Worm (Caenorhabditis elegans) whole organism, late embryonic: Measurements from ENCODE around the gene lin-33.

Source experiments
- C08G9.2 ChIP-seq: sonication (generic microtip); optimal IDR thresholded peaks from 2 replicates; lab custom pipeline; 2016; ENCODE audit warnings: mild to moderate bottlenecking, missing genetic modification characterization, moderate library complexity, missing compliant biosample characterization
- C38D4.7 ChIP-seq: fragments of 200-800 bp; sonication (Bioruptor generic); optimal IDR thresholded peaks from 2 replicates; lab custom pipeline; 2018; ENCODE audit warnings: mild to moderate bottlenecking, missing genetic modification characterization, moderate library complexity, missing compliant biosample characterization
- F13H6.1 ChIP-seq: sonication (generic microtip); optimal IDR thresholded peaks from 2 replicates; lab custom pipeline; 2016; ENCODE audit warnings: missing genetic modification characterization, missing compliant biosample characterization
- K02D7.2 ChIP-seq: sonication (generic microtip); optimal IDR thresholded peaks from 2 replicates; lab custom pipeline; 2017; ENCODE audit warnings: mild to moderate bottlenecking, missing genetic modification characterization, missing compliant biosample characterization
- K09A11.1 ChIP-seq: sonication (generic microtip); optimal IDR thresholded peaks from 2 replicates; lab custom pipeline; 2017; ENCODE audit warnings: antibody characterized with exemption, mild to moderate bottlenecking, missing genetic modification characterization, missing compliant biosample characterization; ENCODE audit not compliant: insufficient read depth
- ahr-1 ChIP-seq: sonication (generic microtip); optimal IDR thresholded peaks from 2 replicates; lab custom pipeline; 2016; ENCODE audit warnings: missing genetic modification characterization, missing compliant biosample characterization
- ama-1 ChIP-seq: fragments of 150-350 bp; optimal IDR thresholded peaks from 2 replicates; lab custom pipeline; 2014
- ceh-18 ChIP-seq: sonication (generic microtip); optimal IDR thresholded peaks from 2 replicates; lab custom pipeline; 2016; ENCODE audit warnings: missing genetic modification characterization, missing compliant biosample characterization
- ceh-19 ChIP-seq: fragments of 200-800 bp; sonication (Bioruptor generic); optimal IDR thresholded peaks from 2 replicates; lab custom pipeline; 2018; ENCODE audit warnings: mild to moderate bottlenecking, missing genetic modification characterization, missing compliant biosample characterization
- ceh-30 ChIP-seq: fragments of 150-350 bp; optimal IDR thresholded peaks from 2 replicates; lab custom pipeline; 2014; ENCODE audit warnings: missing biosample characterization, missing genetic modification characterization
- ceh-34 ChIP-seq: sonication (generic microtip); optimal IDR thresholded peaks from 2 replicates; lab custom pipeline; 2016; ENCODE audit warnings: mild to moderate bottlenecking, missing genetic modification characterization, missing compliant biosample characterization
- ceh-45 ChIP-seq: fragments of 200-800 bp; sonication (Bioruptor generic); IDR thresholded peaks from 2 replicates; pipeline ENCODE4 v1.3.6; 2022; ENCODE audit warnings: missing genetic modification reagents, missing genetic modification characterization, missing compliant biosample characterization
- ceh-6 ChIP-seq: fragments of 200-800 bp; sonication (Bioruptor generic); optimal IDR thresholded peaks from 2 replicates; lab custom pipeline; 2018; ENCODE audit warnings: mild to moderate bottlenecking, missing genetic modification characterization, missing compliant biosample characterization
- che-1 ChIP-seq: sonication (generic microtip); optimal IDR thresholded peaks from 2 replicates; lab custom pipeline; 2016; ENCODE audit warnings: mild to moderate bottlenecking, missing genetic modification characterization, missing compliant biosample characterization
- dve-1 ChIP-seq: sonication (generic microtip); optimal IDR thresholded peaks from 2 replicates; lab custom pipeline; 2017; ENCODE audit warnings: antibody characterized with exemption, mild to moderate bottlenecking, missing genetic modification characterization, missing compliant biosample characterization
- elt-2 ChIP-seq: sonication (generic microtip); optimal IDR thresholded peaks from 2 replicates; lab custom pipeline; 2016; ENCODE audit warnings: missing genetic modification reagents, missing genetic modification characterization, missing compliant biosample characterization
- elt-4 ChIP-seq: sonication (generic microtip); optimal IDR thresholded peaks from 2 replicates; lab custom pipeline; 2016; ENCODE audit warnings: missing genetic modification characterization, missing compliant biosample characterization
- eyg-1 ChIP-seq: sonication (generic microtip); optimal IDR thresholded peaks from 2 replicates; lab custom pipeline; 2016; ENCODE audit warnings: missing genotype, missing genetic modification characterization, missing compliant biosample characterization
- fkh-10 ChIP-seq: fragments of 150-350 bp; optimal IDR thresholded peaks from 2 replicates; lab custom pipeline; 2014; ENCODE audit warnings: missing biosample characterization, missing genetic modification reagents, missing genetic modification characterization
- fkh-6 ChIP-seq: sonication (generic microtip); optimal IDR thresholded peaks from 2 replicates; lab custom pipeline; 2016; ENCODE audit warnings: missing genetic modification characterization, missing compliant biosample characterization
- hlh-13 ChIP-seq: fragments of 200-800 bp; sonication (Bioruptor generic); optimal IDR thresholded peaks from 2 replicates; lab custom pipeline; 2018; ENCODE audit warnings: mild to moderate bottlenecking, missing genetic modification characterization, missing compliant biosample characterization
- hlh-15 ChIP-seq: sonication (generic microtip); optimal IDR thresholded peaks from 2 replicates; lab custom pipeline; 2016; ENCODE audit warnings: missing genetic modification characterization, missing compliant biosample characterization
- hlh-30 ChIP-seq: sonication (generic microtip); optimal IDR thresholded peaks from 2 replicates; lab custom pipeline; 2017; ENCODE audit warnings: antibody characterized with exemption, missing genetic modification characterization, missing compliant biosample characterization; ENCODE audit not compliant: insufficient read depth
- hlh-8 ChIP-seq: sonication (generic microtip); optimal IDR thresholded peaks from 2 replicates; lab custom pipeline; 2016; ENCODE audit warnings: missing genotype, missing genetic modification characterization, missing compliant biosample characterization
- lin-11 ChIP-seq: fragments of 200-800 bp; sonication (Bioruptor generic); optimal IDR thresholded peaks from 2 replicates; lab custom pipeline; 2018; ENCODE audit warnings: mild to moderate bottlenecking, missing genetic modification characterization, missing compliant biosample characterization
- nfya-1 ChIP-seq: sonication (generic microtip); optimal IDR thresholded peaks from 2 replicates; lab custom pipeline; 2017; ENCODE audit warnings: missing genetic modification characterization, mild to moderate bottlenecking, missing compliant biosample characterization, antibody characterized with exemption, moderate library complexity
- nhr-11 ChIP-seq: fragments of 150-350 bp; optimal IDR thresholded peaks from 2 replicates; lab custom pipeline; 2014; ENCODE audit warnings: missing biosample characterization, missing genetic modification characterization
- nhr-232 ChIP-seq: sonication (generic microtip); optimal IDR thresholded peaks from 2 replicates; lab custom pipeline; 2016; ENCODE audit warnings: missing genetic modification characterization, missing compliant biosample characterization
- odd-2 ChIP-seq: sonication (generic microtip); optimal IDR thresholded peaks from 2 replicates; lab custom pipeline; 2017; ENCODE audit warnings: antibody characterized with exemption, mild to moderate bottlenecking, missing genetic modification characterization, missing compliant biosample characterization
- pag-3 ChIP-seq: sonication (generic microtip); optimal IDR thresholded peaks from 2 replicates; lab custom pipeline; 2016; ENCODE audit warnings: missing compliant biosample characterization, missing genetic modification characterization, borderline replicate concordance
- pax-1 ChIP-seq: fragments of 150-350 bp; optimal IDR thresholded peaks from 2 replicates; lab custom pipeline; 2014; ENCODE audit warnings: missing biosample characterization, missing genetic modification characterization
- pha-2 ChIP-seq: sonication (generic microtip); optimal IDR thresholded peaks from 2 replicates; lab custom pipeline; 2017; ENCODE audit warnings: mild to moderate bottlenecking, missing genetic modification characterization, missing compliant biosample characterization
- pqm-1 ChIP-seq: sonication (generic microtip); optimal IDR thresholded peaks from 2 replicates; lab custom pipeline; 2016; ENCODE audit warnings: missing genetic modification characterization, missing compliant biosample characterization
- pros-1 ChIP-seq: fragments of 150-350 bp; optimal IDR thresholded peaks from 2 replicates; lab custom pipeline; 2014; ENCODE audit warnings: missing biosample characterization, missing genetic modification reagents, missing genetic modification characterization
- rnt-1 ChIP-seq: sonication (generic microtip); optimal IDR thresholded peaks from 2 replicates; lab custom pipeline; 2016; ENCODE audit warnings: missing genetic modification characterization, missing compliant biosample characterization
- sox-2 ChIP-seq: fragments of 200-800 bp; sonication (Bioruptor generic); IDR thresholded peaks from 2 replicates; pipeline ENCODE4 v1.3.6; 2022; ENCODE audit warnings: missing genetic modification reagents, missing genetic modification characterization, missing compliant biosample characterization
- syd-9 ChIP-seq: sonication (generic microtip); optimal IDR thresholded peaks from 2 replicates; lab custom pipeline; 2016; ENCODE audit warnings: mild to moderate bottlenecking, missing genetic modification characterization, moderate library complexity, missing compliant biosample characterization
- tbx-2 ChIP-seq: sonication (generic microtip); optimal IDR thresholded peaks from 2 replicates; lab custom pipeline; 2016; ENCODE audit warnings: missing genetic modification characterization, missing compliant biosample characterization
- tbx-7 ChIP-seq: sonication (generic microtip); optimal IDR thresholded peaks from 2 replicates; lab custom pipeline; 2016; ENCODE audit warnings: missing genotype, missing genetic modification characterization, missing compliant biosample characterization
- ttx-3 ChIP-seq: sonication (generic microtip); optimal IDR thresholded peaks from 2 replicates; lab custom pipeline; 2016; ENCODE audit warnings: missing genetic modification reagents, missing genetic modification characterization, missing compliant biosample characterization
- unc-3 ChIP-seq, 2 experiments: fragments of 200-800 bp in 1 of 2; sonication (Bioruptor generic) in 1 of 2; sonication (generic microtip) in 1 of 2; conservative IDR thresholded peaks in 1 of 2; optimal IDR thresholded peaks in 1 of 2; 2 replicates each; pipeline versions ENCODE4 v1.3.6 to Lab custom; 2016 to 2022; ENCODE audit warnings: missing compliant biosample characterization in 2 of 2, missing genetic modification characterization in 2 of 2, missing genetic modification reagents in 1 of 2
- unc-42 ChIP-seq: sonication (generic microtip); optimal IDR thresholded peaks from 2 replicates; lab custom pipeline; 2016; ENCODE audit warnings: missing genotype, missing genetic modification characterization, missing compliant biosample characterization
- ztf-16 ChIP-seq: sonication (generic microtip); optimal IDR thresholded peaks from 2 replicates; lab custom pipeline; 2017; ENCODE audit warnings: missing genetic modification characterization, missing compliant biosample characterization

lin-33 gene

DNA sequence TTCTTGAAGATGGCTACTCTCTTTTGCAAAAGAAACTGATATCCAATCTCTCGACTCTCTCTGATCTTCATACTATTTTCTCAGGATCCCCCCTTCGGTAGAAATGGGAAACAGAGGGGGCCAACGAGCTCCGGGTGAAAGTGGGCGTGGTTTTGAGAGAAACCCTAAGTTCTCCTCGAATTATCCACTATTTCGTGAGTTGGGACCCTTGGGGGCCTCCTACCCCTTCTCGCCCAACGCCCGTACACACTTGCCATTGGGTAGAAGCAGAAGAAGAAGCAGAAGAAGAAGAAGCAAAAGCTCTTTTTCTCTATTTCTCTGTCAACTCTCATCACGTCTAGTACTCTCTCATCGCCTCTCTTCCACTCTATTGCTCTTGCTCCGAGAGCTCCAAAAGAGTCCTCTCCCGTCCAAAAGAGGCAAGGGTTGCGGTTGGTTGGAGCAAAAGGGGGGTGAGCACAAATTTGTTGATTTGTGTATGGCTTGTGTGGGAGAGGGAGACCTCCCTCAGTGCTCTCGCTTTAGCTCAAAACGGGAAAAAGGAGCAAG is 43.6 kb downstream of the lin-33 start (continued):
- TF ChIP-seq fkh-6 (tag; lab: Kevin White, UChicago) = no peak
- TF ChIP-seq rnt-1 (tag; lab: Kevin White, UChicago) = peak; percentile 51
- no peak for TF ChIP-seq dve-1 (tag; lab: Kevin White, UChicago)
- no peak for TF ChIP-seq odd-2 (tag; lab: Kevin White, UChicago)
- no peak for TF ChIP-seq pha-2 (tag; lab: Kevin White, UChicago)
- TF ChIP-seq ztf-16 (tag; lab: Kevin White, UChicago) = no peak
- TF ChIP-seq ceh-34 (tag; lab: Kevin White, UChicago) = peak; percentile 60
- no peak for TF ChIP-seq nhr-232
- no peak for TF ChIP-seq pag-3 (tag; lab: Kevin White, UChicago)
- no peak for TF ChIP-seq ama-1
- TF ChIP-seq hlh-8 (tag; lab: Kevin White, UChicago) = no peak
- no peak for TF ChIP-seq K02D7.2 (tag; lab: Kevin White, UChicago)
- TF ChIP-seq hlh-13 = no peak
- peak; percentile 2 for TF ChIP-seq ceh-6 (GFP tag; lab: Kevin White, UChicago)
- peak; percentile 7 for TF ChIP-seq K09A11.1 (tag; lab: Kevin White, UChicago)
- TF ChIP-seq ceh-30 (tag; lab: Kevin White, UChicago) = no peak
- TF ChIP-seq nfya-1 (tag; lab: Kevin White, UChicago) = peak; percentile 96
- TF ChIP-seq elt-4 (tag; lab: Kevin White, UChicago) = no peak
- no peak for TF ChIP-seq fkh-10
- TF ChIP-seq eyg-1 = no peak
- no peak for TF ChIP-seq hlh-15
- TF ChIP-seq ahr-1 (tag; lab: Kevin White, UChicago) = no peak
- no peak for TF ChIP-seq ceh-45 (GFP tag; lab: Robert Waterston, UW)
- no peak for TF ChIP-seq pax-1 (tag; lab: Kevin White, UChicago)

DNA sequence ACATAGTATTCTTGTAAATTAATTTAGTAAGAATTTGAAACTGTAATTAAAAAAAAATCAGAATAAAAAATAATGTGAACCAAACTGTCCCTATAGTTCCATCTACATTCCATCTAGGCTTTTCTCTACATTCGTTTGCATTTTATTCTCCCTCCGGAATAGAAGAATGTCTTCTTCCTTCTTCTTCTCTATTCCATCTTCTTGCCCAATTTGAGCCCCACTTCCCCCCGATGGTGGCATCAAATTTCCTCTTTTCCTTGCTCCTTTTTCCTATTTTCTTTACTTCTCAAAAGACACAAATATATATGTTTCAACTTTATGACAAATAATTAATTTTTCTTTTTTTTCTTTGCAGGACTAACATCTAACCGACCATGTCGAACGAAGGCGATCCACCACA is 44.8 kb downstream of the lin-33 start, which contains the start of gene unc-44:
TSS of gene unc-44 (plus strand) at position 356 of the 400 bp plus-strand sequence.
- TF ChIP-seq eyg-1 (no peak), hlh-15 (no peak), F13H6.1 (tag; lab: Kevin White, UChicago) (no peak), che-1 (no peak), syd-9 (no peak), ceh-34 (tag; lab: Kevin White, UChicago) (peak; percentile 60), unc-42 (tag; lab: Kevin White, UChicago) (peak; percentile 31), sox-2 (GFP tag; lab: Robert Waterston, UW) (no peak), ceh-18 (tag; lab: Kevin White, UChicago) (no peak)

DNA sequence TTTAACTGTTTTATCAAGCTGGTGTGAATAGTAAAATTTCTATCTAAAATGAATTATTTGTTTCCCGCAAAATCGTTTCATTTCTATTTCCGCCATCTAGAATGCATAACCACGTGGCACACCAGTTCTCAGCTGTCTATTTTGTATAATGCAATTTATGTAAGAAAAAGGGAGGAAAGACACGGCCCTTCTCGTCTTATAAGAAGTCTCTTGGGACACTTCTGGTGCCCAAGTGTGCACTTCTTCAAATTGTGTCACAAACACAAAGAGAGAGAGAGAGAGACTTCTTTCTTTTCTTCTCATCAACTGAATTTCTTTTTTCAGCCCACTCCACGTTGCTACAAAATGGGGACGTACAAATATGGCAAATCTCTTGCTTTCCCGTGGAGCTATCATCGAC is 46.8 kb downstream of the lin-33 start:
- TF ChIP-seq ama-1 (peak; percentile 37), fkh-10 (no peak), tbx-2 (no peak), ceh-19 (GFP tag; lab: Kevin White, UChicago) (no peak), unc-3 (GFP tag; conservative IDR thresholded peaks at IDR 0.05; lab: Robert Waterston, UW) (peak; percentile 35; the same call in 1 of the 2 replicates), unc-3 (tag; optimal IDR thresholded peaks at IDR 0.05; lab: Kevin White, UChicago) (peak; percentile 77), pqm-1 (no peak), che-1 (no peak), C08G9.2 (tag; lab: Kevin White, UChicago) (no peak), pros-1 (tag; lab: Kevin White, UChicago) (no peak), ceh-18 (tag; lab: Kevin White, UChicago) (no peak), hlh-30 (tag; lab: Kevin White, UChicago) (no peak), ceh-45 (GFP tag; lab: Robert Waterston, UW) (no peak), elt-2 (no peak), unc-42 (tag; lab: Kevin White, UChicago) (peak; percentile 82), sox-2 (GFP tag; lab: Robert Waterston, UW) (no peak), F13H6.1 (tag; lab: Kevin White, UChicago) (no peak), nhr-11 (tag; lab: Kevin White, UChicago) (no peak), tbx-7 (tag; lab: Kevin White, UChicago) (no peak), ttx-3 (tag; lab: Kevin White, UChicago) (no peak), lin-11 (tag; lab: Kevin White, UChicago) (no peak), ceh-6 (GFP tag; lab: Kevin White, UChicago) (no peak), C38D4.7 (GFP tag; lab: Kevin White, UChicago) (no peak), nhr-232 (no peak)
